Worm (Caenorhabditis elegans) whole organism, early embryonic: Measurements from ENCODE around the gene sbsp-1.

Experiments
- B0310.2 ChIP-seq: sonication (generic microtip); optimal IDR thresholded peaks from 2 replicates; lab custom pipeline; 2016; ENCODE audit warnings: mild to moderate bottlenecking, missing genetic modification characterization, missing compliant biosample characterization
- F13C5.2 ChIP-seq: sonication (generic microtip); optimal IDR thresholded peaks from 2 replicates; lab custom pipeline; 2017; ENCODE audit warnings: mild to moderate bottlenecking, missing genetic modification characterization, inconsistent platforms, missing compliant biosample characterization
- aly-1 ChIP-seq: sonication (generic microtip); optimal IDR thresholded peaks from 2 replicates; lab custom pipeline; 2016; ENCODE audit warnings: missing genetic modification characterization, missing compliant biosample characterization
- ama-1 ChIP-seq: fragments of 150-350 bp; optimal IDR thresholded peaks from 2 replicates; lab custom pipeline; 2014
- ceh-13 ChIP-seq: fragments of 200-800 bp; sonication (Bioruptor generic); optimal IDR thresholded peaks from 2 replicates; lab custom pipeline; 2018; ENCODE audit warnings: mild to moderate bottlenecking, missing genetic modification characterization, missing compliant biosample characterization
- ceh-36 ChIP-seq: sonication (generic microtip); optimal IDR thresholded peaks from 2 replicates; lab custom pipeline; 2016; ENCODE audit warnings: missing genetic modification characterization, inconsistent platforms, missing compliant biosample characterization
- ets-7 ChIP-seq: sonication (generic microtip); optimal IDR thresholded peaks from 2 replicates; lab custom pipeline; 2016; ENCODE audit warnings: missing genotype, missing genetic modification characterization, missing compliant biosample characterization
- flt-1 ChIP-seq: fragments of 200-800 bp; sonication (Bioruptor generic); IDR thresholded peaks from 2 replicates; pipeline ENCODE4 v1.3.6; 2022; ENCODE audit warnings: missing genetic modification characterization, missing compliant biosample characterization
- hmbx-1 ChIP-seq: sonication (generic microtip); optimal IDR thresholded peaks from 2 replicates; lab custom pipeline; 2016; ENCODE audit warnings: mild to moderate bottlenecking, missing genetic modification characterization, missing compliant biosample characterization
- hmg-4 ChIP-seq: fragments of 200-800 bp; sonication (Bioruptor generic); optimal IDR thresholded peaks from 2 replicates; lab custom pipeline; 2018; ENCODE audit warnings: mild to moderate bottlenecking, missing genetic modification characterization, missing compliant biosample characterization
- hnd-1 ChIP-seq: sonication (generic microtip); optimal IDR thresholded peaks from 2 replicates; lab custom pipeline; 2016; ENCODE audit warnings: missing genetic modification characterization, missing compliant biosample characterization
- pes-1 ChIP-seq: fragments of 200-800 bp; sonication (Bioruptor generic); IDR thresholded peaks from 2 replicates; pipeline ENCODE4 v1.3.6; 2022; ENCODE audit warnings: missing genetic modification reagents, missing genetic modification characterization, missing compliant biosample characterization
- scrt-1 ChIP-seq: fragments of 200-800 bp; sonication (Bioruptor generic); IDR thresholded peaks from 2 replicates; pipeline ENCODE4 v1.3.6; 2022; ENCODE audit warnings: missing genetic modification characterization, missing compliant biosample characterization
- sea-1 ChIP-seq: fragments of 200-800 bp; sonication (Bioruptor generic); conservative IDR thresholded peaks from 2 replicates; pipeline ENCODE4 v1.3.6; 2022; ENCODE audit warnings: missing genetic modification characterization, missing compliant biosample characterization
- tbx-11 ChIP-seq: fragments of 200-800 bp; sonication (Bioruptor generic); IDR thresholded peaks from 2 replicates; pipeline ENCODE4 v1.3.6; 2022; ENCODE audit warnings: missing genetic modification characterization, missing compliant biosample characterization
- tbx-37 ChIP-seq: fragments of 200-800 bp; sonication (Bioruptor generic); conservative IDR thresholded peaks from 2 replicates; pipeline ENCODE4 v1.3.6; 2022; ENCODE audit warnings: missing genetic modification reagents, missing genetic modification characterization, missing compliant biosample characterization
- tra-4 ChIP-seq: sonication (generic microtip); optimal IDR thresholded peaks from 2 replicates; lab custom pipeline; 2017; ENCODE audit warnings: missing genetic modification characterization, missing compliant biosample characterization

sbsp-1 gene

DNA sequence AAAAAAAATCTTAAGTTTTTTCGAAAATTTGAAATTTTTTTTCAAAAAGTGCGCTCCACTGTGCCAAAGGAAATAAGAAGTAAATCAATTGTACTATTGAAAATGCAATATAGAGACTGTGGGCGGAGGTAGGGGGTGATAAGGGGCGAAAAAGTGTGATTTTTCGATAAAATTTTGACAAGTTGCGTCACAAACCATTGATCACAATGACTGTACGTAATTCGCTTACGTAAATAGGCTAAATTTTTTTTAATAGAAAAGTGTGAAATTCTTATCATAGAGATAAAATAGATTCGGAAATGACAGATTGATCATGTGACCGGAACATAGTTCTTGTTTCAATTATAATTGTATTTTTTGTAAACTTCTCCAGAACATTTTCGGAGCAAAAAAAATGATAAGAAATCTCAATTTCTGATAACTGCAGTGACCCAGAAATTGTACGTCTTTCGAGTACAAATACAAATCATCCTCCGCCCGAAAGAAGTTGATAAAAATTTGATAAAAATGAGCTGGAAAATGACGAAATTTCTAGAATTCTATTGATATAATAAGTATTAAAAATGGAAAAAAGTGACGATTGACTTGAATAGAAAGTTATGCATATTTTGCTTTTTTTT lies 10.1 kb upstream of the sbsp-1 start:
- TF ChIP-seq F13C5.2 (tag; lab: Kevin White, UChicago) (no peak), B0310.2 (no peak), hmbx-1 (no peak), scrt-1 (GFP tag; lab: Robert Waterston, UW) (no peak)

DNA sequence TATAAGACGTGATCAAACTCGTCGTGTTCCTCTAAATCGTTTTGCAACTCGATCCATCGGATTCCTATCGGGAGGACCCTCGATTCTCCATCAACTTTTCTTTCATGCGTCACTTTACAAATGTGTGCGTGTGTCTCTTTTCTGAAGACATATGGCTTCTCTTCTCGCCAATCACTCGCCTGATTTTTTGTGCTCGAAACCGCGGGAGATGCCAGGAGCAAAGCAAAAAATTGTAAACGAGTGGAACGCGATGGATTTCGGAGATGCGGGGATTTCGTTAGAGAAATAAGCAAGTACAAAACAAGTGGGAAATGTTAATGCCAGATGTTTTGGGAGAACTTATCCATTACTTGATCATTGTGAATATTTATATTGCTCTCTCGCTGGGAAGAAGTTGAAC lies 8.5 kb upstream of the sbsp-1 start:
- no peak for TF ChIP-seq hnd-1 (tag; lab: Kevin White, UChicago)
- TF ChIP-seq hmg-4 (GFP tag; lab: Kevin White, UChicago): no peak
- TF ChIP-seq scrt-1 (GFP tag; lab: Robert Waterston, UW): no peak
- TF ChIP-seq flt-1 (GFP tag; lab: Robert Waterston, UW): no peak
- no peak for TF ChIP-seq tra-4 (tag; lab: Kevin White, UChicago)
- TF ChIP-seq tbx-11: no peak
- no peak for TF ChIP-seq ets-7 (tag; lab: Kevin White, UChicago)
- TF ChIP-seq ceh-36: no peak
- no peak for TF ChIP-seq pes-1 (GFP tag; lab: Robert Waterston, UW)
- TF ChIP-seq tbx-37: no peak
- TF ChIP-seq ceh-13 (GFP tag; lab: Kevin White, UChicago): no peak
- no peak for TF ChIP-seq hmbx-1
- no peak for TF ChIP-seq sea-1 (GFP tag; lab: Robert Waterston, UW)

DNA sequence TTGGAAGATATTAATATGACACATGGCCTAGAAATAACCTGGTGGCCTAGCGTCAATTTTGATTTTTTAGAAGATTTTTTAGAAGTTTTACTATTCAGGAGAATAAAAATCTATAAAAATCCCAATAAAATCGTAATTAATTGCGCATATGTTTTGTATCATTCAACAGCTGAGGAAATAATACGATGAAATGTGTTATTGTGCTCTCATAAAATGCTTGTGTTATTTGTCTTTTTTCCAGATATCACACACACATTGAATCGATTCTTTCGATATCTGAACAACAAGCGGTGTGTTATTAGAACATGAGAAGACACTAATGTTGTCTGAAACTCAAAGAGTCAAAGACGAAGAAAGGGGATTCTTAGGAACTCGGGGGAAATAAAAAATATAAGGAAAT lies 7.6 kb upstream of the sbsp-1 start:
- TF ChIP-seq tra-4 (tag; lab: Kevin White, UChicago): no peak
- no peak for TF ChIP-seq hnd-1 (tag; lab: Kevin White, UChicago)
- TF ChIP-seq tbx-11: no peak
- TF ChIP-seq ama-1 (lab: Kevin White, UChicago): no peak
- TF ChIP-seq ceh-36: no peak
- no peak for TF ChIP-seq tbx-37
- no peak for TF ChIP-seq sea-1 (GFP tag; lab: Robert Waterston, UW)

DNA sequence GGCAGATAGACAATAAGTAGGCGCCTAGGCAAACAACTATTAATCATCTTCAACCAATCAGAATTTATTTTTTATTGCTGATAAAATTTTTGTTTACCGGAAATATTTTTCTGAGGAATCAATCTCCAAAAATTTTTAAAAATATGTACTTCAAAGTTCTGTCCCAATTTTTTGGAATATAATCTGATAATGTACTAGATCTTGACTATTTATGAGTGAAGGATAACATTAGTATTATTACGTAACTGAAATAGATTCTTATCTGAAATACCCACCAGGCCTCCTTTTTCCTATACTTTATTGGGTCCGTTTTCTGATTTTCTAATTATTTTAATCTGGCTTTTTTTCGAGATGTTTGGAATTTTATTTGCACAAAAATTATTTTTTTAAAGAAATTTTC lies 1.3 kb upstream of the sbsp-1 start:
- TF ChIP-seq tbx-11 (no peak), ets-7 (tag; lab: Kevin White, UChicago) (no peak), hnd-1 (tag; lab: Kevin White, UChicago) (no peak), F13C5.2 (tag; lab: Kevin White, UChicago) (no peak), sea-1 (GFP tag; lab: Robert Waterston, UW) (no peak), ama-1 (lab: Kevin White, UChicago) (no peak), tra-4 (tag; lab: Kevin White, UChicago) (no peak), B0310.2 (no peak), scrt-1 (GFP tag; lab: Robert Waterston, UW) (no peak), tbx-37 (no peak), ceh-36 (no peak), hmbx-1 (no peak), ceh-13 (GFP tag; lab: Kevin White, UChicago) (no peak), pes-1 (GFP tag; lab: Robert Waterston, UW) (no peak), flt-1 (GFP tag; lab: Robert Waterston, UW) (no peak), aly-1 (tag; lab: Kevin White, UChicago) (no peak), hmg-4 (GFP tag; lab: Kevin White, UChicago) (no peak)

DNA sequence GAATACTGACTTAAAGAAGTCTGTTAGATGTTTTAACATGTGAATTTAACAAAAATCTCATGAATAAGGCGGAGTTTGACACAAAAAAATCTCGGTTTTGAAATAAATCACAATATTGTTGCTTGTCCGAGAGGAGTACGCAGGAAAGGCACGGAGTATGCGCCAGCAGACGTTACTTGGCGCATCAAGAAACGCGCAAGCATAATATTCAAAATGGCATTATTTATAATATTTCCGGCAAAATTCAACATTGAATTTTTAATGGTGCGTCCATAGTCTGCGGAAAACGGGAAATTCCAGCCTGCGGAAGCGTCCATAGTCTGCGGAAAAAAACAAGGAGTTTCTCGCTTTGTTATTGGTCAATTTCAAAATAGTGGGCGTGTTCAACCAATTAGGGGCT lies 12.1 kb downstream of the sbsp-1 start, which contains the start of gene pde-12:
pde-12 (minus strand) TSS at position 148 of the 400 bp plus-strand sequence.
- TF ChIP-seq ama-1 (lab: Kevin White, UChicago): no peak
- no peak for TF ChIP-seq ceh-36
- TF ChIP-seq ceh-13 (GFP tag; lab: Kevin White, UChicago): no peak
- TF ChIP-seq tra-4 (tag; lab: Kevin White, UChicago): no peak
- TF ChIP-seq flt-1 (GFP tag; lab: Robert Waterston, UW): 0 out of 2 replicates have a peak, but pooled peaks have one; percentile 17
- no peak for TF ChIP-seq pes-1 (GFP tag; lab: Robert Waterston, UW)
- no peak for TF ChIP-seq B0310.2
- no peak for TF ChIP-seq scrt-1 (GFP tag; lab: Robert Waterston, UW)
- TF ChIP-seq sea-1 (GFP tag; lab: Robert Waterston, UW): no peak
- TF ChIP-seq F13C5.2 (tag; lab: Kevin White, UChicago): peak; percentile 17
- TF ChIP-seq hmg-4 (GFP tag; lab: Kevin White, UChicago): no peak
- TF ChIP-seq aly-1 (tag; lab: Kevin White, UChicago): no peak
- no peak for TF ChIP-seq ets-7 (tag; lab: Kevin White, UChicago)
- no peak for TF ChIP-seq tbx-11
- TF ChIP-seq tbx-37: no peak

DNA sequence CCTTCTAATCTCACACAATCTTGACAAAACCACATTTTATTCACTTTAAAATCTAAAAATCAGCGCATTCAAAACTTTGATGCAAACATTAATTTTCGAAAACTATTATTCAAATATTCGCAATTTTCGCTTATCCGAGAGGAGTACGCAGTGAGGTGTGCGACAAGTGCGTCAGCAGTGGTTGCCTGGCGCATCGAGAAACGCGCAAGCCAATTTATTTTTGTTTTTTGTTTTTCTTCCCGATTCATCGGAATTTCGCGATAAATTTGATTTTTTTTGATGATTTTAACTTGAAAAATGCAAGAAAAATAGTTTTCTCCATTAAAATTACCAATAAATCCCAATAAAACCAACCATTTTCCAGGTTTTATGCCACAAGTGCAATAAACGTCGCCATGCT lies 16.1 kb downstream of the sbsp-1 start, which contains the start of the genes fbxb-85 and hex-3:
fbxb-85 (minus strand) TSS at position 106 of the 400 bp plus-strand sequence.
hex-3 (plus strand) TSS at position 365 of the 400 bp plus-strand sequence.
- TF ChIP-seq hmg-4 (GFP tag; lab: Kevin White, UChicago) (peak; percentile 84), ceh-36 (peak; percentile 65), tra-4 (tag; lab: Kevin White, UChicago) (peak; percentile 56), hnd-1 (tag; lab: Kevin White, UChicago) (peak; percentile 32), tbx-11 (peak; percentile 76), flt-1 (GFP tag; lab: Robert Waterston, UW) (peak; percentile 70), scrt-1 (GFP tag; lab: Robert Waterston, UW) (peak; percentile 62; the same call in 1 of the 2 replicates), pes-1 (GFP tag; lab: Robert Waterston, UW) (peak; percentile 78), aly-1 (tag; lab: Kevin White, UChicago) (peak; percentile 52), hmbx-1 (peak; percentile 24), ama-1 (lab: Kevin White, UChicago) (no peak), tbx-37 (peak; percentile 73), sea-1 (GFP tag; lab: Robert Waterston, UW) (0 out of 2 replicates have a peak, but pooled peaks have one; percentile 67), ets-7 (tag; lab: Kevin White, UChicago) (peak; percentile 42), F13C5.2 (tag; lab: Kevin White, UChicago) (peak; percentile 93), ceh-13 (GFP tag; lab: Kevin White, UChicago) (peak; percentile 48), B0310.2 (peak; percentile 43)

DNA sequence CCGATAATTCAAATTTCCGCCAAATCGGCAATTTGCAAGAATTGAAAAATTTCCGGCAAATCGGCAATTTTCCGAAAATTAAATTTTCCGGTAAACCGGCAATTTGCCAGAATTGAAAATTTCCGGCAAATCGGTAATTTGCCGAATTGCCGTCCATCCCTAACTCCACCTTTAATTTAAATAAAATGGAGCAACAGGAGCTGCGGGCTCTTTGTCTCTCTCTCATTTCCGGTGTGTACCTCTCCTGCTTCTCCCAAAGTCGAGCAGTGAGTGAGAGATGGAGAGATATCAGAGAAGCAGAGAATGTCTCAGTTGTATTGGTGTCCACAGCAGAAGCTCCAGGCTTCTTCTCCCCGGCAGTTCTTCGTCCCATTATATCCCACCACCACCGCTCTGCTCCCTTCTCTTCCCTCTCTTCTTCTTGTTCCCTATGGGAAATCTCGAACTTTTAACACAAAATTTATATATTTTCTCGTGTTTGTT lies 22.7 kb downstream of the sbsp-1 start, which contains the start of gene Y39A1C.1:
Y39A1C.1 (plus strand) TSS at position 51 of the 483 bp plus-strand sequence.
- TF ChIP-seq tbx-11: no peak
- TF ChIP-seq tra-4 (tag; lab: Kevin White, UChicago): no peak
- TF ChIP-seq aly-1 (tag; lab: Kevin White, UChicago): no peak
- TF ChIP-seq F13C5.2 (tag; lab: Kevin White, UChicago): no peak
- no peak for TF ChIP-seq tbx-37
- TF ChIP-seq hmbx-1: no peak
- TF ChIP-seq ama-1 (lab: Kevin White, UChicago): no peak
- no peak for TF ChIP-seq ceh-36
- no peak for TF ChIP-seq pes-1 (GFP tag; lab: Robert Waterston, UW)
- TF ChIP-seq scrt-1 (GFP tag; lab: Robert Waterston, UW): no peak
- TF ChIP-seq ceh-13 (GFP tag; lab: Kevin White, UChicago): no peak
- TF ChIP-seq flt-1 (GFP tag; lab: Robert Waterston, UW): no peak
- no peak for TF ChIP-seq hmg-4 (GFP tag; lab: Kevin White, UChicago)
- no peak for TF ChIP-seq ets-7 (tag; lab: Kevin White, UChicago)
- TF ChIP-seq B0310.2: no peak
- no peak for TF ChIP-seq sea-1 (GFP tag; lab: Robert Waterston, UW)
- TF ChIP-seq hnd-1 (tag; lab: Kevin White, UChicago): no peak
